Fruit fly (Drosophila melanogaster): ENCODE data around the gene chb.

DNA sequence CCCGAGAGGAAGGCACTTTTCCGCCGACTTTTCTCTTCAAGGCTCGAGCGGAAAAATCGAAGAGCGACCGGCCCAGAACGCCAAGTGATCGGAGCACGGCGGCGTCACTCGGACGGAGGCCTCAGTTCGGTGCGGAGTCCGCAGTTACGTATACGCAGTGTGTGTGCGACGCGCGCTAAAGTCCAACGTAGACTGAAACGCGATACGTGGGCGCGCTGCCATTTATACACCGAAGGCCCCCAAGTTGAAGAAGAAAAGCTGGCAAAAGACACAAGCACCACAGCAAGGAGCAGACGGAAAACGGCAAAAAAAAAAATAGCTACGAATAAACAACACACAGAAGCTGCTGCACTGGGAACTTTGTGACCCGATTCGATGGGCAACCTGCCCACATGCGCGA lies 20.5 kb downstream of the chb start, which contains the start of gene CG42337:
- TF ChIP-seq tj (GFP tag; optimal IDR thresholded peaks at IDR 0.05) (no peak), Mnt (GFP tag; optimal IDR thresholded peaks at IDR 0.05) (peak; percentile 43), toe (GFP tag; optimal IDR thresholded peaks at IDR 0.05) (peak; percentile 55), bab1 (GFP tag; optimal IDR thresholded peaks at IDR 0.05) (no peak), CG5204 (GFP tag; optimal IDR thresholded peaks at IDR 0.05) (peak; percentile 53), CG1620 (GFP tag; optimal IDR thresholded peaks at IDR 0.05) (no peak), Hr96 (GFP tag; optimal IDR thresholded peaks at IDR 0.05) (peak; percentile 60), kay (GFP tag; ENCODE audit: borderline replicate concordance) (no peak)

Data from whole organism, adult.